Worm (Caenorhabditis elegans) whole organism, young adult: Measurements from ENCODE around the gene F52D2.7.

ENCODE experiments used
- F49E8.2 ChIP-seq: sonication (generic microtip); optimal IDR thresholded peaks from 3 replicates; lab custom pipeline; 2017; ENCODE audit warnings: missing genetic modification characterization, mild to moderate bottlenecking, missing compliant biosample characterization, antibody characterized with exemption, moderate library complexity; ENCODE audit not compliant: insufficient read depth
- K12H6.12 ChIP-seq: fragments of 200-800 bp; sonication (Bioruptor generic); optimal IDR thresholded peaks from 2 replicates; lab custom pipeline; 2018; ENCODE audit warnings: mild to moderate bottlenecking, missing genetic modification characterization, missing compliant biosample characterization
- Y67H2A.10 ChIP-seq: fragments of 200-800 bp; sonication (Bioruptor generic); conservative IDR thresholded peaks from 2 replicates; pipeline ENCODE4 v1.3.6; 2022; ENCODE audit warnings: missing genetic modification reagents, missing genetic modification characterization, missing compliant biosample characterization
- Y95B8A.8 ChIP-seq: fragments of 200-800 bp; sonication (Bioruptor generic); IDR thresholded peaks from 2 replicates; pipeline ENCODE4 v1.3.6; 2022; ENCODE audit warnings: missing genetic modification reagents, missing genetic modification characterization, missing compliant biosample characterization
- egl-44 ChIP-seq: fragments of 200-800 bp; sonication (Bioruptor generic); IDR thresholded peaks from 2 replicates; pipeline ENCODE4 v1.3.6; 2022; ENCODE audit warnings: missing genetic modification reagents, missing genetic modification characterization, missing compliant biosample characterization
- lin-35 ChIP-seq, 3 experiments: fragments of 150-350 bp in 2 of 3; sonication (generic microtip) in 1 of 3; optimal IDR thresholded peaks; 2 replicates each; lab custom pipeline; 2014 to 2018; ENCODE audit warnings: missing biosample characterization in 3 of 3, missing genetic modification characterization in 3 of 3, missing genetic modification reagents in 3 of 3
- madf-3 ChIP-seq: fragments of 200-800 bp; sonication (Bioruptor generic); IDR thresholded peaks from 2 replicates; pipeline ENCODE4 v1.3.6; 2022; ENCODE audit warnings: missing genetic modification reagents, missing genetic modification characterization, missing compliant biosample characterization
- madf-6 ChIP-seq: fragments of 200-800 bp; sonication (Bioruptor generic); IDR thresholded peaks from 2 replicates; pipeline ENCODE4 v1.3.6; 2022; ENCODE audit warnings: missing genetic modification reagents, missing genetic modification characterization, missing compliant biosample characterization
- mcd-1 ChIP-seq: fragments of 200-800 bp; sonication (Bioruptor generic); IDR thresholded peaks from 2 replicates; pipeline ENCODE4 v1.3.6; 2022; ENCODE audit warnings: missing genetic modification reagents, missing genetic modification characterization, missing compliant biosample characterization
- nfya-1 ChIP-seq: sonication (generic microtip); optimal IDR thresholded peaks from 2 replicates; lab custom pipeline; 2017; ENCODE audit warnings: antibody characterized with exemption, missing compliant biosample characterization, missing genetic modification characterization, borderline replicate concordance; ENCODE audit not compliant: insufficient read depth
- sptf-2 ChIP-seq: fragments of 200-800 bp; sonication (Bioruptor generic); optimal IDR thresholded peaks from 2 replicates; lab custom pipeline; 2018; ENCODE audit warnings: mild to moderate bottlenecking, missing genetic modification characterization, missing compliant biosample characterization
- tbx-9 ChIP-seq: sonication (generic microtip); optimal IDR thresholded peaks from 2 replicates; lab custom pipeline; 2016; ENCODE audit warnings: borderline replicate concordance, missing genetic modification characterization, inconsistent platforms, missing compliant biosample characterization
- ztf-18 ChIP-seq: sonication (generic microtip); optimal IDR thresholded peaks from 2 replicates; lab custom pipeline; 2016; ENCODE audit warnings: missing genotype, mild to moderate bottlenecking, missing genetic modification characterization, missing compliant biosample characterization

- TF ChIP-seq Y95B8A.8 (GFP tag; lab: Robert Waterston, UW) = no peak
- TF ChIP-seq K12H6.12 (tag; lab: Kevin White, UChicago) = no peak
- no peak for TF ChIP-seq madf-3
- no peak for TF ChIP-seq ztf-18 (tag; lab: Kevin White, UChicago)
- TF ChIP-seq lin-35 (GFP tag; optimal IDR thresholded peaks at IDR 0.05; lab: Kevin White, UChicago) = peak in 1 of 3 experiments; percentile 35
- TF ChIP-seq nfya-1 (tag; lab: Kevin White, UChicago) = no peak
- no peak for TF ChIP-seq tbx-9 (tag; lab: Kevin White, UChicago)
- TF ChIP-seq F49E8.2 (tag; lab: Kevin White, UChicago) = no peak
- TF ChIP-seq egl-44 = no peak
- TF ChIP-seq mcd-1 (GFP tag; lab: Robert Waterston, UW) = no peak
- no peak for TF ChIP-seq sptf-2 (GFP tag; lab: Kevin White, UChicago)
- no peak for TF ChIP-seq madf-6 (GFP tag; lab: Robert Waterston, UW)
- TF ChIP-seq Y67H2A.10 (GFP tag; lab: Robert Waterston, UW) = no peak
Measured at ce11 chrX:1964828-1965227, 2.5 kb downstream of the F52D2.7 start.
